Worm (Caenorhabditis elegans) whole organism, L4 larva: ENCODE measurements around the gene yif-1.
"Not testable (repeated sequence)": the region's sequence is repeated elsewhere in the genome, so short reads cannot be mapped to it uniquely, and the experiment has no call there.

ENCODE experiments used
- T20F7.1 ChIP-seq: fragments of 200-800 bp; sonication (Bioruptor generic); optimal IDR thresholded peaks from 2 replicates; lab custom pipeline; 2018; ENCODE audit warnings: mild to moderate bottlenecking, missing genetic modification characterization, missing compliant biosample characterization
- T26A8.4 ChIP-seq: fragments of 200-800 bp; sonication (Bioruptor generic); IDR thresholded peaks from 2 replicates; pipeline ENCODE4 v1.3.6; 2022; ENCODE audit warnings: missing genetic modification characterization, missing compliant biosample characterization
- Y48G9A.11 ChIP-seq: fragments of 200-800 bp; sonication (Bioruptor generic); IDR thresholded peaks from 2 replicates; pipeline ENCODE4 v1.3.6; 2022; ENCODE audit warnings: missing genetic modification reagents, missing genetic modification characterization, missing compliant biosample characterization
- aha-1 ChIP-seq: fragments of 150-350 bp; peaks from one replicate; lab custom pipeline; 2014; ENCODE audit warnings: missing biosample characterization, missing genetic modification characterization
- ama-1 ChIP-seq: fragments of 150-350 bp; optimal IDR thresholded peaks from 2 replicates; lab custom pipeline; 2014; ENCODE audit warnings: inconsistent platforms, mixed read lengths
- arid-1 ChIP-seq: fragments of 200-800 bp; sonication (Bioruptor generic); conservative IDR thresholded peaks from 2 replicates; pipeline ENCODE4 v1.3.6; 2022; ENCODE audit warnings: missing genetic modification reagents, missing genetic modification characterization, missing compliant biosample characterization
- ceh-20 ChIP-seq: fragments of 200-800 bp; sonication (Bioruptor generic); IDR thresholded peaks from 2 replicates; pipeline ENCODE4 v1.3.6; 2022; ENCODE audit warnings: missing genetic modification reagents, missing genetic modification characterization, missing compliant biosample characterization
- ceh-44 ChIP-seq: fragments of 200-800 bp; sonication (Bioruptor generic); IDR thresholded peaks from 2 replicates; pipeline ENCODE4 v1.3.6; 2022; ENCODE audit warnings: missing genetic modification reagents, missing genetic modification characterization, missing compliant biosample characterization
- cey-2 ChIP-seq: sonication (generic microtip); optimal IDR thresholded peaks from 3 replicates; lab custom pipeline; 2017; ENCODE audit warnings: missing genetic modification characterization, mild to moderate bottlenecking, missing compliant biosample characterization, antibody characterized with exemption, borderline replicate concordance; ENCODE audit not compliant: insufficient read depth
- ctbp-1 ChIP-seq: fragments of 200-800 bp; sonication (Bioruptor generic); IDR thresholded peaks from 2 replicates; pipeline ENCODE4 v1.3.6; 2022; ENCODE audit warnings: missing genetic modification reagents, missing genetic modification characterization, missing compliant biosample characterization
- dmd-6 ChIP-seq: fragments of 200-800 bp; sonication (Bioruptor generic); IDR thresholded peaks from 2 replicates; pipeline ENCODE4 v1.3.6; 2022; ENCODE audit warnings: missing genetic modification reagents, missing genetic modification characterization, missing compliant biosample characterization
- dmd-8 ChIP-seq: fragments of 200-800 bp; sonication (Bioruptor generic); IDR thresholded peaks from 2 replicates; pipeline ENCODE4 v1.3.6; 2022; ENCODE audit warnings: missing genetic modification characterization, missing compliant biosample characterization
- dmd-9 ChIP-seq: fragments of 200-800 bp; sonication (Bioruptor generic); IDR thresholded peaks from 2 replicates; pipeline ENCODE4 v1.3.6; 2022; ENCODE audit warnings: missing genetic modification reagents, missing genetic modification characterization, missing compliant biosample characterization
- dve-1 ChIP-seq: sonication (generic microtip); optimal IDR thresholded peaks from 2 replicates; lab custom pipeline; 2017; ENCODE audit warnings: antibody characterized with exemption, mild to moderate bottlenecking, missing genetic modification characterization, missing compliant biosample characterization; ENCODE audit not compliant: insufficient read depth
- egl-43 ChIP-seq: fragments of 200-800 bp; sonication (Bioruptor generic); IDR thresholded peaks from 2 replicates; pipeline ENCODE4 v1.3.6; 2022; ENCODE audit warnings: missing genetic modification reagents, missing genetic modification characterization, missing compliant biosample characterization
- hlh-30 ChIP-seq: sonication (generic microtip); optimal IDR thresholded peaks from 2 replicates; lab custom pipeline; 2017; ENCODE audit warnings: antibody characterized with exemption, mild to moderate bottlenecking, missing genetic modification characterization, missing compliant biosample characterization; ENCODE audit not compliant: insufficient read depth
- hmg-1.1 ChIP-seq: fragments of 200-800 bp; sonication (Bioruptor generic); IDR thresholded peaks from 2 replicates; pipeline ENCODE4 v1.3.6; 2022; ENCODE audit warnings: missing genetic modification reagents, missing genetic modification characterization, missing compliant biosample characterization
- lin-15B ChIP-seq: fragments of 150-350 bp; sonication (generic microtip); optimal IDR thresholded peaks from 3 replicates; lab custom pipeline; 2014; ENCODE audit warnings: missing biosample characterization, missing genetic modification characterization
- lin-29 ChIP-seq: fragments of 200-800 bp; sonication (Bioruptor generic); IDR thresholded peaks from 2 replicates; pipeline ENCODE4 v1.3.6; 2022; ENCODE audit warnings: missing genetic modification reagents, missing genetic modification characterization, missing compliant biosample characterization
- lin-38 ChIP-seq: fragments of 200-800 bp; sonication (Bioruptor generic); IDR thresholded peaks from 2 replicates; pipeline ENCODE4 v1.3.6; 2022; ENCODE audit warnings: missing genetic modification reagents, missing genetic modification characterization, missing compliant biosample characterization
- madf-5 ChIP-seq, 2 experiments: fragments of 200-800 bp; sonication (Bioruptor generic); IDR thresholded peaks; 2 replicates each; pipeline ENCODE4 v1.3.6; 2022; ENCODE audit warnings: missing compliant biosample characterization in 2 of 2, missing genetic modification characterization in 2 of 2
- madf-9 ChIP-seq: fragments of 200-800 bp; sonication (Bioruptor generic); conservative IDR thresholded peaks from 2 replicates; pipeline ENCODE4 v1.3.6; 2022; ENCODE audit warnings: missing genetic modification reagents, missing genetic modification characterization, missing compliant biosample characterization
- mdt-29 ChIP-seq: fragments of 200-800 bp; sonication (Bioruptor generic); IDR thresholded peaks from 2 replicates; pipeline ENCODE4 v1.3.6; 2022; ENCODE audit warnings: missing genetic modification reagents, missing genetic modification characterization, missing compliant biosample characterization
- mep-1 ChIP-seq: fragments of 150-350 bp; sonication (generic microtip); optimal IDR thresholded peaks from 3 replicates; lab custom pipeline; 2014; ENCODE audit warnings: missing biosample characterization, missing genetic modification characterization
- nhr-102 ChIP-seq: sonication (generic microtip); optimal IDR thresholded peaks from 2 replicates; lab custom pipeline; 2016; ENCODE audit warnings: mild to moderate bottlenecking, missing genetic modification characterization, moderate library complexity, missing compliant biosample characterization
- nhr-11 ChIP-seq: fragments of 150-350 bp; optimal IDR thresholded peaks from 2 replicates; lab custom pipeline; 2014; ENCODE audit warnings: missing biosample characterization, missing genetic modification characterization
- nhr-25 ChIP-seq: sonication (generic microtip); optimal IDR thresholded peaks from 2 replicates; lab custom pipeline; 2017; ENCODE audit warnings: missing genetic modification characterization, mild to moderate bottlenecking, missing compliant biosample characterization, antibody characterized with exemption, moderate library complexity, borderline replicate concordance; ENCODE audit not compliant: insufficient read depth
- nhr-28 ChIP-seq: fragments of 150-350 bp; optimal IDR thresholded peaks from 2 replicates; lab custom pipeline; 2014; ENCODE audit warnings: missing biosample characterization, missing genetic modification characterization
- nhr-41 ChIP-seq: fragments of 200-800 bp; sonication (Bioruptor generic); IDR thresholded peaks from 2 replicates; pipeline ENCODE4 v1.3.6; 2022; ENCODE audit warnings: missing genetic modification reagents, missing genetic modification characterization, missing compliant biosample characterization
- nhr-48 ChIP-seq: sonication (generic microtip); optimal IDR thresholded peaks from 2 replicates; lab custom pipeline; 2016; ENCODE audit warnings: mild to moderate bottlenecking, missing genetic modification characterization, missing compliant biosample characterization
- pha-4 ChIP-seq, 2 experiments: fragments of 150-350 bp in 1 of 2; fragments of 200-800 bp in 1 of 2; sonication (Bioruptor generic) in 1 of 2; IDR thresholded peaks in 1 of 2; optimal IDR thresholded peaks in 1 of 2; 2 replicates each; pipeline versions ENCODE4 v1.3.6 to Lab custom; 2014 to 2022; ENCODE audit warnings: missing genetic modification characterization in 2 of 2, missing genetic modification reagents in 2 of 2, missing biosample characterization in 1 of 2, missing compliant biosample characterization in 1 of 2
- rbr-2 ChIP-seq: sonication (generic microtip); optimal IDR thresholded peaks from 2 replicates; lab custom pipeline; 2016; ENCODE audit warnings: missing genotype, missing genetic modification characterization, missing compliant biosample characterization
- set-16 ChIP-seq: fragments of 200-800 bp; sonication (Bioruptor generic); IDR thresholded peaks from 2 replicates; pipeline ENCODE4 v1.3.6; 2022; ENCODE audit warnings: missing genetic modification reagents, missing genetic modification characterization, missing compliant biosample characterization
- spr-1 ChIP-seq: sonication (generic microtip); optimal IDR thresholded peaks from 2 replicates; lab custom pipeline; 2016; ENCODE audit warnings: mild to moderate bottlenecking, missing genetic modification characterization, missing compliant biosample characterization
- unc-62 ChIP-seq, 3 experiments: fragments of 150-350 bp in 1 of 3; sonication (generic microtip); optimal IDR thresholded peaks in 2 of 3; peaks in 1 of 3; 1 replicate in 1 of 3; 2 replicates in 2 of 3; lab custom pipeline; 2014 to 2017; ENCODE audit warnings: missing biosample characterization in 3 of 3, missing genetic modification characterization in 3 of 3, missing genetic modification reagents in 3 of 3, missing genotype in 1 of 3
- vab-7 ChIP-seq: fragments of 200-800 bp; sonication (Bioruptor generic); IDR thresholded peaks from 2 replicates; pipeline ENCODE4 v1.3.6; 2022; ENCODE audit warnings: missing genetic modification reagents, missing genetic modification characterization, missing compliant biosample characterization
- zag-1 ChIP-seq: fragments of 150-350 bp; optimal IDR thresholded peaks from 2 replicates; lab custom pipeline; 2014; ENCODE audit warnings: missing biosample characterization, missing genetic modification characterization
- zfp-3 ChIP-seq: fragments of 200-800 bp; sonication (Bioruptor generic); conservative IDR thresholded peaks from 2 replicates; pipeline ENCODE4 v1.3.6; 2022; ENCODE audit warnings: missing genetic modification reagents, missing genetic modification characterization, missing compliant biosample characterization
- ztf-7 ChIP-seq: fragments of 150-350 bp; optimal IDR thresholded peaks from 2 replicates; lab custom pipeline; 2014; ENCODE audit warnings: missing biosample characterization, missing genetic modification characterization

The yif-1 gene

DNA sequence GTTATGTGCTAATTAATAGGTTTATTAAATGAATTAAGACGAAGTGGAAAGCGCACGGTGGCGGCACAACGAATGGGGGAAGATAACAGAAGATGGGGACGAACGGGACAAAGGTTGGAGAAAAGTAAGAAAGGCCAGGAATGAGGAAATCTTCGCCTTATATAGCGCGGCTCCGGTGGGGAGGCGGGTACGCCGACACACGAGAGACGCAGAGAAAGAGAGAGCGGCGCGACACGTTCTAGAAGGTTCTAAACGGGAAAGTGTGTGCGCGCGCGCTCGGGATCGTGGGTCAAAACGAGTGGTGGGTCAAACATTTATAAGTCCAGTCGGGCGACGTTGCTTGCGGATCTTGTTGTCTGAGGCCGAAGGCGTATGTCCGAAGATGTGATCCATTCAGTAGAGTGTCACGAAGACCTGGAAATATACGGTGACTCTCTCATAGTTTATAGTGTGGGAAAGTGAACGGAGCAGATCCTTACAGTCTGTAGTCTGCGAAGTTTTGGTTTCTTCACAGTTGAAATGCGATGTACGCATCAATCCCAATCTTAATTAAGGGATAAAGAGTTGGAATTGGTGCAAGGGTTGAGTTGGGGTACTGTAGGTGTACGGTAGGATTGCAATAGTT, 5.4 kb downstream of the yif-1 start:
- peak; percentile 31; the same call in 1 of the 2 replicates for TF ChIP-seq arid-1 (GFP tag; lab: Robert Waterston, UW)
- TF ChIP-seq nhr-41 (GFP tag; lab: Robert Waterston, UW): peak; percentile 75; the same call in 1 of the 2 replicates
- TF ChIP-seq zfp-3 (GFP tag; lab: Robert Waterston, UW): 0 out of 2 replicates have a peak, but pooled peaks have one; percentile 54
- TF ChIP-seq ceh-44: 0 out of 2 replicates have a peak, but pooled peaks have one; percentile 50
- peak; percentile 69 for TF ChIP-seq lin-38 (GFP tag; lab: Robert Waterston, UW)
- TF ChIP-seq Y48G9A.11 (GFP tag; lab: Robert Waterston, UW): peak; percentile 31; the same call in 1 of the 2 replicates
- peak; percentile 61; the same call in 1 of the 2 replicates for TF ChIP-seq ceh-20 (GFP tag; lab: Robert Waterston, UW)
- 0 out of 2 replicates have a peak, but pooled peaks have one; percentile 36 for TF ChIP-seq dmd-9 (GFP tag; lab: Robert Waterston, UW)
- TF ChIP-seq madf-9 (GFP tag; lab: Robert Waterston, UW): 0 out of 2 replicates have a peak, but pooled peaks have one; percentile 56
- peak; percentile 51; the same call in 1 of the 2 replicates for TF ChIP-seq lin-29
- TF ChIP-seq vab-7 (GFP tag; lab: Robert Waterston, UW): 0 out of 2 replicates have a peak, but pooled peaks have one; percentile 21
- TF ChIP-seq hmg-1.1: peak; percentile 64; the same call in 1 of the 2 replicates
- TF ChIP-seq mdt-29 (GFP tag; lab: Robert Waterston, UW): peak; percentile 64
- peak; percentile 65 for TF ChIP-seq pha-4 (GFP tag; IDR thresholded peaks at IDR 0.05; lab: Robert Waterston, UW)
- not testable (repeated sequence) for TF ChIP-seq pha-4 (tag; optimal IDR thresholded peaks at IDR 0.05; lab: Kevin White, UChicago)
- peak; percentile 72 for TF ChIP-seq T26A8.4 (GFP tag; lab: Robert Waterston, UW)
- TF ChIP-seq dmd-8 (GFP tag; lab: Robert Waterston, UW): 0 out of 2 replicates have a peak, but pooled peaks have one; percentile 26
- peak; percentile 89 for TF ChIP-seq set-16 (GFP tag; lab: Robert Waterston, UW)
- TF ChIP-seq ctbp-1 (GFP tag; lab: Robert Waterston, UW): 0 out of 2 replicates have a peak, but pooled peaks have one; percentile 20
- peak; percentile 16 for TF ChIP-seq nhr-102 (tag; lab: Kevin White, UChicago)
- TF ChIP-seq dmd-6 (GFP tag; lab: Robert Waterston, UW): peak; percentile 67

DNA sequence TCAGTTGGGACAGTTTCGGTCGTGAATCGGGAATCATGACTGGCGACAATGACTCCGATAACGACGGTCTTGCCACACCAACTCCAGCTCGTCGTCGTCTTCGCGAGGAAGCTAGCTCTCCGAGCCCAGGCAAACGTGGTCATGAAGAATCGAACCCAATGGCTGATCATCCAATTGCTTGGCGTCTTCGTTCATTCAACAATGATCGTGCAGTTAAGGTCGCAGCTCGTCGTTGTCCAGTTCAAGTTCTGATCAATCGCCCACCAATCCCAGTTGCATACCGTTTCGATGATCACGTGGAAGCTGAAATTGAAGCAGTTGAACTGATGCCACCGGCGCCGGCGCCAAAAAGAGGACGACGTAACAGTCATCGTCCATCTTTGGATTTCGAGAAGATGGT, 7.5 kb downstream of the yif-1 start:
- no peak for TF ChIP-seq spr-1 (tag; lab: Kevin White, UChicago)
- peak; percentile 22; the same call in 1 of the 2 replicates for TF ChIP-seq egl-43

DNA sequence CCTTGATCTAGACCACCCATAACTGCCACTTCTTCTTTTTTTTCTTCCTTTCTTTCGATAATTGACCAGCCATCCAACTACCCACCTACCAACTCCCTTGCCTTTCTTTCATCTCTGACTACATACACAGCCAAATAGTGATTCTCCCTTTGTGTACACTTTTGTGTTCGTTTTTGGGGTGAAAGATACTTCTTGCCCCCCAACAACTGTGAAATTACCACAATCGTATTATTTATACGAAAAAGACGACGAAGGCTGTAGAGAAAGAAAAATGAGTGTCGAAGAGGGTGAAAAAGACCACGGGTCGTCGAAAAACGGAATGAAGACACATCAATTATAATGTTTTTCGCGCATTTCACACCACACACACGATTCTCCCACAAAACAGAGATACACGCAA, 8.2 kb downstream of the yif-1 start:
- no peak for TF ChIP-seq zag-1
- TF ChIP-seq nhr-48 (tag; lab: Kevin White, UChicago): no peak
- peak; percentile 86 for TF ChIP-seq aha-1 (tag; lab: Kevin White, UChicago)
- 0 out of 2 replicates have a peak, but pooled peaks have one; percentile 25 for TF ChIP-seq dmd-8 (GFP tag; lab: Robert Waterston, UW)
- TF ChIP-seq mep-1 (tag; lab: Kevin White, UChicago): peak; percentile 22
- TF ChIP-seq madf-5 (GFP tag; IDR thresholded peaks at IDR 0.05; lab: Robert Waterston, UW): no peak
- peak; percentile 16 for TF ChIP-seq nhr-28 (tag; lab: Kevin White, UChicago)
- TF ChIP-seq madf-9 (GFP tag; lab: Robert Waterston, UW): no peak
- peak in 1 of 2 experiments; percentile 74 for TF ChIP-seq unc-62 (GFP tag; optimal IDR thresholded peaks at IDR 0.05 in 1 of 2; lab: Kevin White, UChicago)
- no peak for TF ChIP-seq unc-62 (tag; optimal IDR thresholded peaks at IDR 0.05; lab: Kevin White, UChicago)
- no peak for TF ChIP-seq lin-15B (tag; lab: Kevin White, UChicago)
- TF ChIP-seq rbr-2 (tag; lab: Kevin White, UChicago): no peak
- no peak for TF ChIP-seq ztf-7 (tag; lab: Kevin White, UChicago)
- TF ChIP-seq nhr-25 (tag; lab: Kevin White, UChicago): peak; percentile 43
- TF ChIP-seq T26A8.4 (GFP tag; lab: Robert Waterston, UW): 0 out of 2 replicates have a peak, but pooled peaks have one; percentile 19
- peak; percentile 7 for TF ChIP-seq hlh-30
- no peak for TF ChIP-seq dve-1 (tag; lab: Kevin White, UChicago)
- TF ChIP-seq T20F7.1: no peak
- peak; percentile 2 for TF ChIP-seq nhr-11 (tag; lab: Kevin White, UChicago)
- peak; percentile 56 for TF ChIP-seq ama-1 (lab: Kevin White, UChicago)
- no peak for TF ChIP-seq cey-2 (tag; lab: Kevin White, UChicago)
